Worm (Caenorhabditis elegans): Measurements from ENCODE around the gene tsfm-1.

tsfm-1 gene

DNA sequence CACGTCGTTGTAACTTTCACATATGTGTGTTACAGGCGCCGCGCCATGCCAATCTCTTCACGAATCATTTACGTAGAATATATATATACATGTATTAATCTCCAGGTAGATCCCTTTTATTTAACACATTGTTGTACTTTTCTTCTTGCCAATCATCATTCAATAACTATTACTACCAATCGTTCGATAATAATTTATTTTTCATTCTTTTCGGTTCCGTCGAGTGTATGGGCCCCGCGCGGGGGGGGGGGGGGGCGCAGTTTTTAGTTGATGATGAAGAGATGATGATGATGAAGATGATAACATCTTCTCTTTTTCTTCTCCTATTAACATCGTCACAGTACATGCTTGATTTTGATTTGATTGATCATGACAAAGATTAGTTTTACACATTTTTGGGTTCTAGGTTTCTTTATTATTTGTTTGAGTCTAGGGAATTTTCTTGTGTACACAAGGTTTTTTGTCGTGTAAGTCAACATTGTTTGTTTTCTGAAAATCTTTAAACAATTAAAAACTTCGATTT, 28.0 kb upstream of the tsfm-1 start:
- no peak for TF ChIP-seq ets-7 (tag; optimal IDR thresholded peaks at IDR 0.05)
- TF ChIP-seq pes-1 (GFP tag; IDR thresholded peaks at IDR 0.05), result no peak
- TF ChIP-seq F13C5.2 (tag; optimal IDR thresholded peaks at IDR 0.05), result no peak
- no peak for TF ChIP-seq hnd-1 (tag; optimal IDR thresholded peaks at IDR 0.05)
- no peak for TF ChIP-seq hmbx-1 (tag; optimal IDR thresholded peaks at IDR 0.05)
- TF ChIP-seq aly-1 (tag; optimal IDR thresholded peaks at IDR 0.05), result no peak
- TF ChIP-seq B0310.2 (tag; optimal IDR thresholded peaks at IDR 0.05), result no peak
- TF ChIP-seq sea-1 (GFP tag; conservative IDR thresholded peaks at IDR 0.05), result no peak
- TF ChIP-seq tra-4 (tag; optimal IDR thresholded peaks at IDR 0.05), result no peak
- TF ChIP-seq ceh-36 (tag; optimal IDR thresholded peaks at IDR 0.05), result no peak
- TF ChIP-seq ama-1 (optimal IDR thresholded peaks at IDR 0.05), result no peak
- TF ChIP-seq scrt-1 (GFP tag; IDR thresholded peaks at IDR 0.05), result no peak

DNA sequence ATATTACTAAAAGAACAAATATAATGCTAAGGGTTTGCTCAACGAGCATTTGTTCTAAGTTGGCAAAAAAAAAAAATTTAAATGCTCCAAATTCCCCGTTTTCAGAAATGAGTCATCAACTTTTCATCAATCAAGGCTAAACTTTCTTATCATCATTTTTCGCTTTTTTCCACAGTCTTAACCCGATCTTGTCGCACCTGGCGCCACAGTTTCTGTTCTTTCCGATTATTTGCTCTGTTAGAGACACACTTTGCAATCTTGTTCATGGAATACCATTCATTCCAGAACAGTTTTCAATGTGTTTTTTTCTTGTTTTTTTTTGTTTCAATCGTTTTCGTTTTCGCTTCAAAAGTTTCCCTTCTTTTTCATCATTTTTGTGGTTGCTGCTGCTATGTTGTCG, 26.8 kb upstream of the tsfm-1 start:
- no peak for TF ChIP-seq pes-1 (GFP tag; IDR thresholded peaks at IDR 0.05)
- TF ChIP-seq flt-1 (GFP tag; IDR thresholded peaks at IDR 0.05), result no peak
- no peak for TF ChIP-seq scrt-1 (GFP tag; IDR thresholded peaks at IDR 0.05)
- no peak for TF ChIP-seq F13C5.2 (tag; optimal IDR thresholded peaks at IDR 0.05)
- TF ChIP-seq aly-1 (tag; optimal IDR thresholded peaks at IDR 0.05), result no peak
- no peak for TF ChIP-seq hmbx-1 (tag; optimal IDR thresholded peaks at IDR 0.05)
- TF ChIP-seq B0310.2 (tag; optimal IDR thresholded peaks at IDR 0.05), result no peak
- TF ChIP-seq ceh-36 (tag; optimal IDR thresholded peaks at IDR 0.05), result no peak
- no peak for TF ChIP-seq tbx-11 (GFP tag; IDR thresholded peaks at IDR 0.05)
- TF ChIP-seq ceh-13 (GFP tag; optimal IDR thresholded peaks at IDR 0.05), result no peak
- TF ChIP-seq sea-1 (GFP tag; conservative IDR thresholded peaks at IDR 0.05), result no peak
- TF ChIP-seq hmg-4 (GFP tag; optimal IDR thresholded peaks at IDR 0.05), result no peak
- TF ChIP-seq ama-1 (optimal IDR thresholded peaks at IDR 0.05), result no peak
- TF ChIP-seq ets-7 (tag; optimal IDR thresholded peaks at IDR 0.05), result no peak
- no peak for TF ChIP-seq tra-4 (tag; optimal IDR thresholded peaks at IDR 0.05)
- no peak for TF ChIP-seq tbx-37 (GFP tag; conservative IDR thresholded peaks at IDR 0.05)
- no peak for TF ChIP-seq hnd-1 (tag; optimal IDR thresholded peaks at IDR 0.05)

DNA sequence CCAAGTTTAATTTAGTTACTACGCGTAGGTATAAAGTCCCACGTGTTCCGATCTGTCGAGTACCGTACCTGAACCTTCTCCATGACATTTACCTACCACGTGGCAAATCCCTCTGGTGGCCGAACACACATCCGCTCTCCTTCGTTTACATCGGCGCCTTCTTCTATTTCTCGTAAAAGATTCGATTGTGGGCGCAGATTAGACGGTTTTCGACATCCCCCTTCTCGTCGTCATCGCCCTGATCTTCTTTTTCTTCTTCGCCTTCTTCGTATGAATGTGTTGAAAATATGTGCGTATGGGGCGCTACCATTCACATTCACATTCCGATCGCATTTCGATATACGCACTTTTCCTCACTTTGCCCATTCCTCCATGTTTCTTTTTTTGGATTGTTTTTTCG, 25.4 kb upstream of the tsfm-1 start:
- TF ChIP-seq aly-1 (tag; optimal IDR thresholded peaks at IDR 0.05) (no peak), hnd-1 (tag; optimal IDR thresholded peaks at IDR 0.05) (no peak), tbx-37 (GFP tag; conservative IDR thresholded peaks at IDR 0.05) (no peak), tra-4 (tag; optimal IDR thresholded peaks at IDR 0.05) (no peak)

DNA sequence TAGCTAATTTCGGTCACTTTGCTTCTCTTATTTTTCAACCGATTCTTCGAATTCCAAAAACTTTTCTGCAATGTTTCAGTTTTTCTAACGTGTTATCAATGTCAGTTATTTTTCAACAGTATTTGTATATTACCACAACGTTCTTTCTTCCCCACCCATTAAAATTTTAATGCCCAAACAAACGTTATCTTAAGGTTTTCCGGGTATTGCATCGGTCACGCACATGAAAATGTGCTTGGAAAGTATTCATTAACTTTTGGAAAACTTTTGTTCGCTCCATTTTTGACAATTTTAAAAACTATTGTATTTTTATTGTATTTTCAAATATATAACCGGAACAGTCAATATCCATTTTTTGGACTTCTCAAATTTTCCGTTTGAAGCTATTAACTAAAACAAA, 24.8 kb upstream of the tsfm-1 start:
- TF ChIP-seq aly-1 (tag; optimal IDR thresholded peaks at IDR 0.05), result no peak
- no peak for TF ChIP-seq tra-4 (tag; optimal IDR thresholded peaks at IDR 0.05)
- TF ChIP-seq scrt-1 (GFP tag; IDR thresholded peaks at IDR 0.05), result no peak
- no peak for TF ChIP-seq F13C5.2 (tag; optimal IDR thresholded peaks at IDR 0.05)
- no peak for TF ChIP-seq ets-7 (tag; optimal IDR thresholded peaks at IDR 0.05)
- TF ChIP-seq tbx-11 (GFP tag; IDR thresholded peaks at IDR 0.05), result no peak
- no peak for TF ChIP-seq tbx-37 (GFP tag; conservative IDR thresholded peaks at IDR 0.05)
- no peak for TF ChIP-seq sea-1 (GFP tag; conservative IDR thresholded peaks at IDR 0.05)
- no peak for TF ChIP-seq ama-1 (optimal IDR thresholded peaks at IDR 0.05)
- no peak for TF ChIP-seq hmbx-1 (tag; optimal IDR thresholded peaks at IDR 0.05)
- TF ChIP-seq hnd-1 (tag; optimal IDR thresholded peaks at IDR 0.05), result no peak
- TF ChIP-seq B0310.2 (tag; optimal IDR thresholded peaks at IDR 0.05), result no peak
- TF ChIP-seq pes-1 (GFP tag; IDR thresholded peaks at IDR 0.05), result no peak
- TF ChIP-seq ceh-13 (GFP tag; optimal IDR thresholded peaks at IDR 0.05), result no peak

DNA sequence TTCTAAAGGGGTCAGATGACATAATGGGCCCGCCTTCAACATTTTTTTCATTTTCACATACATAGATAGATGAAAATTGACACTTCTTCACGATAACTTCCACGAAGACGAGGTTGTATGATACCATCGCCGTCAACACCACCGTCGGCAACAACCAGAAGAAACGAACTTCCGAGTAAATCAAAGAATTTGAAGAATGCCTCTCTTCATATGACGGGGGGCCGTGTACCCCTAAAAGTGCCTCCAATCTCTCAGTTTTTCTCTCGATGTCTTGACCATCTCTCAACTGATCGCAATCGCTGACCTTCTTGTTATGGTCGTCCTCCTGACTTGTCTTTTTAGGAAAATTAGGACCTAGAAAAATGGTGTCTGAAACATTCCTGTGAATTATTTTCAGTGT, 24.2 kb upstream of the tsfm-1 start:
- TF ChIP-seq ama-1 (optimal IDR thresholded peaks at IDR 0.05), result no peak
- no peak for TF ChIP-seq tra-4 (tag; optimal IDR thresholded peaks at IDR 0.05)
- TF ChIP-seq flt-1 (GFP tag; IDR thresholded peaks at IDR 0.05), result no peak
- TF ChIP-seq pes-1 (GFP tag; IDR thresholded peaks at IDR 0.05), result no peak
- TF ChIP-seq ceh-13 (GFP tag; optimal IDR thresholded peaks at IDR 0.05), result no peak
- TF ChIP-seq aly-1 (tag; optimal IDR thresholded peaks at IDR 0.05), result no peak
- no peak for TF ChIP-seq hnd-1 (tag; optimal IDR thresholded peaks at IDR 0.05)
- no peak for TF ChIP-seq ceh-36 (tag; optimal IDR thresholded peaks at IDR 0.05)
- TF ChIP-seq tbx-37 (GFP tag; conservative IDR thresholded peaks at IDR 0.05), result no peak
- no peak for TF ChIP-seq F13C5.2 (tag; optimal IDR thresholded peaks at IDR 0.05)
- TF ChIP-seq hmbx-1 (tag; optimal IDR thresholded peaks at IDR 0.05), result no peak
- no peak for TF ChIP-seq scrt-1 (GFP tag; IDR thresholded peaks at IDR 0.05)
- no peak for TF ChIP-seq sea-1 (GFP tag; conservative IDR thresholded peaks at IDR 0.05)
- no peak for TF ChIP-seq tbx-11 (GFP tag; IDR thresholded peaks at IDR 0.05)
- no peak for TF ChIP-seq B0310.2 (tag; optimal IDR thresholded peaks at IDR 0.05)
- TF ChIP-seq hmg-4 (GFP tag; optimal IDR thresholded peaks at IDR 0.05), result no peak

DNA sequence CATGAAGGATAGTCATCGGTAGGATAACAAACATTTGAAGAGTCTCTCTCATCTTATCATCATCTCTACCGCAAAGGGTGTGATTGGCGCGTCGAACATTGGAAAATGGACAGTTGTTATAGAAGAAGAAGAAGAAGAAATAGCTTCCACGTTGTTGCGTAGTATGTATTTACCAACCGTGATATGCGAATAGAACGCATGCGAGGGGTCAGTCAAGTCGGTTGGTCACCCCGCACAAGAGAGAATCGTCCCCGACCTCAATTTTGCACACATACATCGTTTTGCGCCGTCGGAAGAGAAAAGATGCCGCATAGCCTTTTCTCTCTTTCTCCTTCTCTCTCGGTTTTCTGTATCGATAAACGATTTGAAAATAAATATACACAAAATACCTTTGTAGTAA, 23.7 kb upstream of the tsfm-1 start:
- TF ChIP-seq hmg-4 (GFP tag; optimal IDR thresholded peaks at IDR 0.05), result peak; percentile 2
- no peak for TF ChIP-seq tra-4 (tag; optimal IDR thresholded peaks at IDR 0.05)

DNA sequence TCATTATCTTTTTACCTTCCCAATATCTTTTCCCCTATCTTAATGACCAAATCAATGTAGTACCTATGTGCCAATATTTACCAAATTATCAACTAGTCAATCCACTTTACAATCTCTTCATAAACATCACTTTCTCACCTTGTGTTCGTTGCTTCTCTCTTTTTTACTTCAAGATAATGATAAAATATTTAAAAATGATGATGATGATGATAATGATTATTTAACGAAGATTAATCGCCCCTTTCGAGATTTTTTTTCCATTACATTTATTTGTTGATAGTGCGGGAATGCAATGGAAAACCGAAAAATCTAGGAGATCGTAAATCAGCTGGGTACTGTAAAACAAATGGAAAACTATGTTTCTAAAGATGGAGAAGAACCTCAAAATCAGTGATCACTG, 22.7 kb upstream of the tsfm-1 start:
- TF ChIP-seq sea-1 (GFP tag; conservative IDR thresholded peaks at IDR 0.05) (no peak), aly-1 (tag; optimal IDR thresholded peaks at IDR 0.05) (no peak), scrt-1 (GFP tag; IDR thresholded peaks at IDR 0.05) (no peak), tbx-11 (GFP tag; IDR thresholded peaks at IDR 0.05) (no peak)

DNA sequence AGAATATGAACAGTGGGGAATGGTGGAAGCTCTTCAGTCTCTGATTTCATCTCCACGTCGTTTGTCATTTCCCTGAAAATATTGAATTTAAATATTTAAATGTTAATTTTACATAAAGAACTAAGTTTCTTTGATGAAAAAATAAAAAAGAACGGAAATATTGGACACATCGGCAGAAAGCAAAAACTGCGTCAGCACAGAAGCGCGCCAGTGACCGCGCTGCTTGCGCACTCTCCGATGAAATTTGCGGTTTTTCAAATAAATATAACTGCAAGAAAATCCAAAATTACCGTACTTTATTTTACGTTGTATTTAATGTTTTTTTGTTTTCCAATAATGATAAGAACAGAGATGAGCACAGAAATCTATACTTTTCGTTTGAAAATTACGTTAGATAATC, 20.2 kb upstream of the tsfm-1 start, which contains the start of the genes srpa-68 and srh-16:
srpa-68 (minus strand) TSS at position 72 of the 400 bp plus-strand sequence.
srh-16 (plus strand) TSS at position 275 of the 400 bp plus-strand sequence.
- TF ChIP-seq ets-7 (tag; optimal IDR thresholded peaks at IDR 0.05) (no peak), ceh-36 (tag; optimal IDR thresholded peaks at IDR 0.05) (peak; percentile 29), tbx-37 (GFP tag; conservative IDR thresholded peaks at IDR 0.05) (0 out of 2 replicates have a peak, but pooled peaks have one; percentile 17), tbx-11 (GFP tag; IDR thresholded peaks at IDR 0.05) (peak; percentile 42; the same call in 1 of the 2 replicates), tra-4 (tag; optimal IDR thresholded peaks at IDR 0.05) (no peak), hnd-1 (tag; optimal IDR thresholded peaks at IDR 0.05) (peak; percentile 39), ceh-13 (GFP tag; optimal IDR thresholded peaks at IDR 0.05) (no peak), ama-1 (optimal IDR thresholded peaks at IDR 0.05) (no peak), aly-1 (tag; optimal IDR thresholded peaks at IDR 0.05) (no peak), hmbx-1 (tag; optimal IDR thresholded peaks at IDR 0.05) (no peak), pes-1 (GFP tag; IDR thresholded peaks at IDR 0.05) (peak; percentile 80), flt-1 (GFP tag; IDR thresholded peaks at IDR 0.05) (peak; percentile 74), hmg-4 (GFP tag; optimal IDR thresholded peaks at IDR 0.05) (peak; percentile 70), scrt-1 (GFP tag; IDR thresholded peaks at IDR 0.05) (0 out of 2 replicates have a peak, but pooled peaks have one; percentile 56), sea-1 (GFP tag; conservative IDR thresholded peaks at IDR 0.05) (no peak), B0310.2 (tag; optimal IDR thresholded peaks at IDR 0.05) (peak; percentile 28), F13C5.2 (tag; optimal IDR thresholded peaks at IDR 0.05) (peak; percentile 89)

All from whole organism, early embryonic.